Fruit fly (Drosophila melanogaster): Measurements from ENCODE around the gene CG34134.

Gene CG34134

dm6 chr2L:8215259-8215929 is 24.8 kb upstream of the CG34134 start, which contains the start of gene CG8349:
Gene CG8349, plus strand, starts transcription at chr2L:8215915.
- TF ChIP-seq Hr39 (GFP tag; optimal IDR thresholded peaks at IDR 0.05): no peak
- TF ChIP-seq CG11762 (GFP tag; optimal IDR thresholded peaks at IDR 0.05; ENCODE audit: insufficient read depth): no peak
- no peak for TF ChIP-seq CG3919 (GFP tag; optimal IDR thresholded peaks at IDR 0.05)
- TF ChIP-seq Sox15 (GFP tag; optimal IDR thresholded peaks at IDR 0.05): no peak
- no peak for TF ChIP-seq CG16779 (tag; optimal IDR thresholded peaks at IDR 0.05)

- TF ChIP-seq fkh (GFP tag; optimal IDR thresholded peaks at IDR 0.05) (peak; percentile 67), vri (GFP tag; optimal IDR thresholded peaks at IDR 0.05) (no peak), CG15336 (GFP tag; IDR thresholded peaks at IDR 0.05) (0 out of 2 replicates have a peak, but pooled peaks have one; percentile 21), CG6163 (GFP tag; IDR thresholded peaks at IDR 0.05) (no peak)
These were observed 23.4 kb upstream of the CG34134 start, which contains the start of gene CG8353 for dm6 chr2L:8213987-8214386. Gene CG8353, plus strand, starts transcription at chr2L:8214045.

dm6 chr2L:8212666-8213270 is 22.2 kb upstream of the CG34134 start, which contains the start of the genes CG8372 and CG8360:
Gene CG8372, minus strand, starts transcription at chr2L:8212902.
Gene CG8360, plus strand, starts transcription at chr2L:8212959.
- TF ChIP-seq CG10669 (GFP tag; optimal IDR thresholded peaks at IDR 0.05) (peak; percentile 99), topi (GFP tag; optimal IDR thresholded peaks at IDR 0.05) (peak; percentile 99), dac (GFP tag; optimal IDR thresholded peaks at IDR 0.05) (peak; percentile 99), CG6854 (GFP tag; optimal IDR thresholded peaks at IDR 0.05) (peak; percentile 99), CG8632 (GFP tag; optimal IDR thresholded peaks at IDR 0.05) (peak; percentile 99), CG34406 (GFP tag; optimal IDR thresholded peaks at IDR 0.05) (peak; percentile 99), Gug (GFP tag; IDR thresholded peaks at IDR 0.05) (peak; percentile 99), ss (GFP tag; optimal IDR thresholded peaks at IDR 0.05) (peak; percentile 98 to 99), Sox14 (GFP tag; optimal IDR thresholded peaks at IDR 0.05) (peak; percentile 100), CG6792 (GFP tag; optimal IDR thresholded peaks at IDR 0.05) (peak; percentile 99), CG15336 (GFP tag; IDR thresholded peaks at IDR 0.05) (peak; percentile 99), fkh (GFP tag; optimal IDR thresholded peaks at IDR 0.05) (peak; percentile 98), salr (GFP tag; optimal IDR thresholded peaks at IDR 0.05) (peak; percentile 98 to 99), fd85E (GFP tag; optimal IDR thresholded peaks at IDR 0.05) (peak; percentile 98), svp (GFP tag) (peak; percentile 100), Met (GFP tag; optimal IDR thresholded peaks at IDR 0.05) (peak; percentile 99), Hr39 (GFP tag; optimal IDR thresholded peaks at IDR 0.05) (peak; percentile 100), CG16779 (tag; optimal IDR thresholded peaks at IDR 0.05) (peak; percentile 98), cyc (GFP tag; optimal IDR thresholded peaks at IDR 0.05) (peak; percentile 99), Eip93F (GFP tag; optimal IDR thresholded peaks at IDR 0.05) (peak; percentile 99), CG3032 (tag; optimal IDR thresholded peaks at IDR 0.05) (peak; percentile 99), CG32006 (GFP tag; optimal IDR thresholded peaks at IDR 0.05) (peak; percentile 99), Ets96B (tag; optimal IDR thresholded peaks at IDR 0.05) (peak; percentile 99), CG8319 (GFP tag; optimal IDR thresholded peaks at IDR 0.05) (peak; percentile 99), fd59A (GFP tag; optimal IDR thresholded peaks at IDR 0.05) (peak; percentile 99), Lpt (GFP tag; optimal IDR thresholded peaks at IDR 0.05) (peak; percentile 98), dsx (GFP tag; optimal IDR thresholded peaks at IDR 0.05; ENCODE audit: poor library complexity, severe bottlenecking) (peak; percentile 97), vri (GFP tag; optimal IDR thresholded peaks at IDR 0.05) (peak; percentile 99), Ets21C (GFP tag; optimal IDR thresholded peaks at IDR 0.05) (peak; percentile 99), OdsH (GFP tag; optimal IDR thresholded peaks at IDR 0.05) (peak; percentile 100), Sox15 (GFP tag; optimal IDR thresholded peaks at IDR 0.05) (peak; percentile 99), esn (GFP tag; optimal IDR thresholded peaks at IDR 0.05) (peak; percentile 100), spab (GFP tag; optimal IDR thresholded peaks at IDR 0.05) (peak; percentile 99), CG4318 (GFP tag; optimal IDR thresholded peaks at IDR 0.05) (peak; percentile 98), Hr38 (GFP tag; optimal IDR thresholded peaks at IDR 0.05) (peak; percentile 97), CG3919 (GFP tag; optimal IDR thresholded peaks at IDR 0.05) (peak; percentile 100), Eip78C (GFP tag) (peak; percentile 100), Smox (GFP tag; optimal IDR thresholded peaks at IDR 0.05) (peak; percentile 99), CG11294 (GFP tag; IDR thresholded peaks at IDR 0.05) (peak; percentile 99), CG1621 (tag; optimal IDR thresholded peaks at IDR 0.05) (peak; percentile 98), Eip75B (GFP tag; optimal IDR thresholded peaks at IDR 0.05) (peak; percentile 99), achi (GFP tag; optimal IDR thresholded peaks at IDR 0.05) (peak; percentile 99)

All from whole organism, prepupa.